Worm (Caenorhabditis elegans): ENCODE measurements around the gene znf-622.
A peak's percentile ranks its signal among the peaks of the same experiment; 100 is the strongest.

znf-622 gene

DNA sequence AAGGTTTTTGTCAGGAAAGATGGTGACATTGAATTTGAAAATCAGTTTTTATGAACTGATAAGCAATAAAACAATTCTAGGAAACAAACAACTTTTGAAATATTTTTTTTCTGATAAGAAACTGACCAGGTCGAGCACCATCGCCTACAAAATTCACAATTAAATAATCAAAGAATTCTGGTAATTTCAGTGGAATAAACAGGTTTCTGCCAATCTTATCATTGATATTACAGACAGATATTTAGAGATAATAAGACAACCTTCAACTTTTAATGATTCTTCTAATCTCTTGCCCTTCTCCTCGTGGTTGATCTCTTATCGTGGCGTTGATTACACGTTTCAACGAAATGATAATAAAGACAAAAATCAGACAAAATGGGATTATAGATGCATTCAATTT is 14.9 kb downstream of the znf-622 start (continued):
- TF ChIP-seq nhr-27 (tag; optimal IDR thresholded peaks at IDR 0.05) (no peak), ZK185.1 (tag; optimal IDR thresholded peaks at IDR 0.05; ENCODE audit: poor library complexity, severe bottlenecking) (no peak), zim-3 (tag; optimal IDR thresholded peaks at IDR 0.05) (no peak), gei-17 (GFP tag; optimal IDR thresholded peaks at IDR 0.05) (no peak), F33H1.4 (GFP tag; IDR thresholded peaks at IDR 0.05) (no peak), F22D6.2 (tag; optimal IDR thresholded peaks at IDR 0.05) (peak; percentile 11), him-1 (tag; optimal IDR thresholded peaks at IDR 0.05) (no peak), pbrm-1 (GFP tag; IDR thresholded peaks at IDR 0.05) (no peak), K11D2.4 (GFP tag; IDR thresholded peaks at IDR 0.05) (no peak), aptf-2 (GFP tag; conservative IDR thresholded peaks at IDR 0.05) (no peak), let-607 (tag; optimal IDR thresholded peaks at IDR 0.05) (peak in 1 of 2 experiments; percentile 45), mcd-1 (GFP tag; IDR thresholded peaks at IDR 0.05) (no peak), attf-6 (GFP tag; IDR thresholded peaks at IDR 0.05) (no peak), efl-1 (GFP tag; optimal IDR thresholded peaks at IDR 0.05) (no peak), snpc-1.1 (tag; optimal IDR thresholded peaks at IDR 0.05; ENCODE audit: insufficient read depth) (no peak), sea-2 (GFP tag; IDR thresholded peaks at IDR 0.05) (no peak)

DNA sequence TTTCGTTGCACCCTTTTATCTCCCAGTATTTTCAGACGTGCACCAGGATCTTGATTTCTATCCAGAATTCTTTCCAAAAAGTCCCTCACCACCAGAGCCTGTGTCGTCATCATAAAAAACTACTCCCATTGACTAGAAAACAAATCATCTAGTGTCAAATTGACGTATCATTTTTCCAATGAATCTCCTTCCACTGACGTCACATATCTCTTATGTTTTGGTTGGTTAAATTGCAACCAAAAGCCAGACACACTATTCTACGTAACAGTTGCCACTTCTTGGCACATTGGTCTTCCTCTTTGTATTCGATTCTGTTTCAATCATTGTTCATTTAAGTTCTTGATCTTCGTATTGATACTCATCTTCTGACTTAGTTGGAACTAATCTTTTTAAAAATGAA is 16.7 kb downstream of the znf-622 start:
- TF ChIP-seq madf-6 (GFP tag; IDR thresholded peaks at IDR 0.05) (no peak), K11D2.4 (GFP tag; IDR thresholded peaks at IDR 0.05) (no peak), fkh-3 (tag; optimal IDR thresholded peaks at IDR 0.05) (no peak), sdz-38 (tag; optimal IDR thresholded peaks at IDR 0.05) (no peak), cebp-1 (GFP tag; IDR thresholded peaks at IDR 0.05) (no peak), cebp-1 (tag; optimal IDR thresholded peaks at IDR 0.05) (no peak), B0261.1 (tag; optimal IDR thresholded peaks at IDR 0.05) (no peak), nfya-2 (GFP tag; IDR thresholded peaks at IDR 0.05) (no peak), Y79H2A.3 (GFP tag; conservative IDR thresholded peaks at IDR 0.05) (no peak), lin-26 (GFP tag; IDR thresholded peaks at IDR 0.05) (no peak), hmg-1.2 (GFP tag; IDR thresholded peaks at IDR 0.05) (no peak), F57C9.4 (tag; optimal IDR thresholded peaks at IDR 0.05) (no peak), T07F8.4 (tag; optimal IDR thresholded peaks at IDR 0.05) (no peak), rcor-1 (GFP tag; IDR thresholded peaks at IDR 0.05) (no peak), mes-4 (tag; optimal IDR thresholded peaks at IDR 0.05) (no peak), B0019.2 (GFP tag; conservative IDR thresholded peaks at IDR 0.05) (no peak), ceh-79 (tag; optimal IDR thresholded peaks at IDR 0.05) (no peak), nfyb-1 (GFP tag; IDR thresholded peaks at IDR 0.05) (no peak), ceh-100 (GFP tag; IDR thresholded peaks at IDR 0.05) (no peak), ztf-6 (GFP tag; IDR thresholded peaks at IDR 0.05) (no peak), dox-1 (GFP tag; IDR thresholded peaks at IDR 0.05) (no peak)

DNA sequence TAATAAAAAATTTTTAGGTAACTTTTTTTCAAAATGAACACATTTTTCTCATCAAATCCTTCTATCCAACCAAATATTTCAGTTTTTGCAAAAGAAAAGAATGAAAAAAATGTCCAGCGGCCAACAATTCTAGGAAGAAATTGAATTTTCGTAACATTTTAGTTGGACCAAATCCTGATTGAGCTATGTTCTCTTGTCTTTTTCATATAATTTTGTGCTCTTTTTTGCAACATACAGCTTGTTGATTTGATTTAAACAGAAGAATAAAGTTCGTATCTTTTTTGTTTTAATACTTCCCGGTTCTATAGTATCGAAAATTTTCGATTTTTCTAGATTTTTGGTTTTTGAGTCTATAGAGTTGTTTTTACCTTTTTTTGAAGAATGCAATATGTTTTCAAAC is 18.0 kb downstream of the znf-622 start:
- TF ChIP-seq pha-4 (tag; optimal IDR thresholded peaks at IDR 0.05) (no peak), F52B5.7 (tag; optimal IDR thresholded peaks at IDR 0.05) (no peak), madf-8 (GFP tag; conservative IDR thresholded peaks at IDR 0.05) (no peak), B0019.2 (GFP tag; conservative IDR thresholded peaks at IDR 0.05) (no peak), ceh-40 (GFP tag; IDR thresholded peaks at IDR 0.05) (no peak), dpff-1 (tag; optimal IDR thresholded peaks at IDR 0.05) (no peak), F22D6.2 (tag; optimal IDR thresholded peaks at IDR 0.05) (no peak), lin-26 (GFP tag; IDR thresholded peaks at IDR 0.05) (no peak), lin-54 (GFP tag; optimal IDR thresholded peaks at IDR 0.05) (no peak), Y95B8A.8 (GFP tag; IDR thresholded peaks at IDR 0.05) (no peak), ceh-79 (tag; optimal IDR thresholded peaks at IDR 0.05) (no peak), let-607 (tag; optimal IDR thresholded peaks at IDR 0.05) (no peak), Y67H2A.10 (GFP tag; conservative IDR thresholded peaks at IDR 0.05) (no peak), mxl-1 (tag; optimal IDR thresholded peaks at IDR 0.05) (no peak), B0261.1 (tag; optimal IDR thresholded peaks at IDR 0.05) (no peak), Y79H2A.3 (GFP tag; conservative IDR thresholded peaks at IDR 0.05) (no peak), F37B4.10 (GFP tag; IDR thresholded peaks at IDR 0.05) (no peak)

All from whole organism, young adult.